Worm (Caenorhabditis elegans) whole organism, L2 larva: Measurements from ENCODE around the gene Y81B9A.4.

Source experiments
- C34F6.9 ChIP-seq: fragments of 150-350 bp; optimal IDR thresholded peaks from 2 replicates; lab custom pipeline; 2014; ENCODE audit warnings: missing biosample characterization, missing genetic modification characterization
- F13H6.1 ChIP-seq: sonication (generic microtip); optimal IDR thresholded peaks from 2 replicates; lab custom pipeline; 2016; ENCODE audit warnings: missing genetic modification characterization, missing compliant biosample characterization
- R02D3.7 ChIP-seq: fragments of 150-350 bp; optimal IDR thresholded peaks from 2 replicates; lab custom pipeline; 2014; ENCODE audit warnings: missing biosample characterization, missing genetic modification characterization
- Y55F3AM.14 ChIP-seq: fragments of 200-800 bp; sonication (Bioruptor generic); optimal IDR thresholded peaks from 2 replicates; lab custom pipeline; 2018; ENCODE audit warnings: mild to moderate bottlenecking, missing genetic modification characterization, missing compliant biosample characterization
- ZK546.5 ChIP-seq: sonication (generic microtip); optimal IDR thresholded peaks from 2 replicates; lab custom pipeline; 2017; ENCODE audit warnings: missing biosample characterization, missing genetic modification characterization
- ama-1 ChIP-seq: fragments of 150-350 bp; optimal IDR thresholded peaks from 2 replicates; lab custom pipeline; 2018; ENCODE audit warnings: inconsistent platforms
- blmp-1 ChIP-seq: sonication (generic microtip); optimal IDR thresholded peaks from 2 replicates; lab custom pipeline; 2017; ENCODE audit warnings: missing genetic modification characterization, mild to moderate bottlenecking, missing compliant biosample characterization, antibody characterized with exemption, moderate library complexity; ENCODE audit not compliant: insufficient read depth
- ceh-16 ChIP-seq: fragments of 150-350 bp; optimal IDR thresholded peaks from 2 replicates; lab custom pipeline; 2014; ENCODE audit warnings: missing biosample characterization, missing genetic modification characterization
- ceh-82 ChIP-seq: fragments of 150-350 bp; optimal IDR thresholded peaks from 2 replicates; lab custom pipeline; 2014; ENCODE audit warnings: missing biosample characterization, missing genetic modification characterization
- crh-2 ChIP-seq: sonication (generic microtip); optimal IDR thresholded peaks from 2 replicates; lab custom pipeline; 2017; ENCODE audit warnings: missing biosample characterization, missing genetic modification characterization
- dmd-4 ChIP-seq: sonication (generic microtip); optimal IDR thresholded peaks from 2 replicates; lab custom pipeline; 2017; ENCODE audit warnings: missing biosample characterization, missing genetic modification characterization
- elt-1 ChIP-seq: fragments of 150-350 bp; optimal IDR thresholded peaks from 2 replicates; lab custom pipeline; 2014; ENCODE audit warnings: missing biosample characterization, missing genetic modification characterization
- elt-3 ChIP-seq: sonication (generic microtip); optimal IDR thresholded peaks from 2 replicates; lab custom pipeline; 2017; ENCODE audit warnings: missing biosample characterization, missing genetic modification characterization
- gmeb-1 ChIP-seq: fragments of 150-350 bp; optimal IDR thresholded peaks from 2 replicates; lab custom pipeline; 2014; ENCODE audit warnings: missing biosample characterization, missing genetic modification characterization
- lsy-2 ChIP-seq, 2 experiments: fragments of 150-350 bp in 1 of 2; sonication (generic microtip) in 1 of 2; optimal IDR thresholded peaks; 2 replicates each; lab custom pipeline; 2014 to 2017; ENCODE audit warnings: missing biosample characterization in 2 of 2, missing genetic modification characterization in 2 of 2
- mab-5 ChIP-seq: fragments of 150-350 bp; optimal IDR thresholded peaks from 2 replicates; lab custom pipeline; 2014; ENCODE audit warnings: missing biosample characterization, missing genetic modification characterization
- mdl-1 ChIP-seq, 2 experiments: fragments of 150-350 bp in 1 of 2; sonication (generic microtip) in 1 of 2; optimal IDR thresholded peaks; 2 replicates each; lab custom pipeline; 2017; ENCODE audit warnings: missing biosample characterization in 2 of 2, missing genetic modification characterization in 2 of 2
- nhr-10 ChIP-seq: sonication (generic microtip); optimal IDR thresholded peaks from 2 replicates; lab custom pipeline; 2017; ENCODE audit warnings: missing biosample characterization, missing genetic modification characterization
- nhr-11 ChIP-seq: fragments of 150-350 bp; optimal IDR thresholded peaks from 2 replicates; lab custom pipeline; 2014; ENCODE audit warnings: missing biosample characterization, missing genetic modification characterization
- nhr-129 ChIP-seq: fragments of 150-350 bp; optimal IDR thresholded peaks from 2 replicates; lab custom pipeline; 2014; ENCODE audit warnings: missing biosample characterization, missing genetic modification characterization
- nhr-23 ChIP-seq: fragments of 150-350 bp; optimal IDR thresholded peaks from 2 replicates; lab custom pipeline; 2014; ENCODE audit warnings: missing biosample characterization, missing genetic modification reagents, missing genetic modification characterization
- nhr-237 ChIP-seq: fragments of 150-350 bp; optimal IDR thresholded peaks from 2 replicates; lab custom pipeline; 2014; ENCODE audit warnings: missing biosample characterization, missing genetic modification characterization
- nhr-6 ChIP-seq: fragments of 150-350 bp; optimal IDR thresholded peaks from 2 replicates; lab custom pipeline; 2014; ENCODE audit warnings: missing biosample characterization, missing genetic modification characterization
- nhr-77 ChIP-seq: fragments of 150-350 bp; optimal IDR thresholded peaks from 2 replicates; lab custom pipeline; 2014; ENCODE audit warnings: missing biosample characterization, missing genetic modification characterization
- sem-4 ChIP-seq: fragments of 150-350 bp; optimal IDR thresholded peaks from 2 replicates; lab custom pipeline; 2014; ENCODE audit warnings: missing biosample characterization, missing genetic modification reagents, missing genetic modification characterization
- skn-1 ChIP-seq: sonication (generic microtip); optimal IDR thresholded peaks from 2 replicates; lab custom pipeline; 2017; ENCODE audit warnings: missing biosample characterization, missing genetic modification characterization
- sma-3 ChIP-seq: sonication (generic microtip); optimal IDR thresholded peaks from 2 replicates; lab custom pipeline; 2016; ENCODE audit warnings: missing genetic modification reagents, missing genetic modification characterization, missing compliant biosample characterization
- sma-9 ChIP-seq, 2 experiments: fragments of 150-350 bp in 1 of 2; sonication (generic microtip) in 1 of 2; optimal IDR thresholded peaks; 2 replicates each; lab custom pipeline; 2014 to 2016; ENCODE audit warnings: missing genetic modification characterization in 2 of 2, mild to moderate bottlenecking in 1 of 2, missing biosample characterization in 1 of 2, missing compliant biosample characterization in 1 of 2, missing genetic modification reagents in 1 of 2, moderate library complexity in 1 of 2
- unc-39 ChIP-seq: fragments of 150-350 bp; optimal IDR thresholded peaks from 2 replicates; lab custom pipeline; 2014; ENCODE audit warnings: missing biosample characterization, missing genetic modification characterization
- unc-62 ChIP-seq: fragments of 150-350 bp; optimal IDR thresholded peaks from 2 replicates; lab custom pipeline; 2014; ENCODE audit warnings: missing biosample characterization, missing genetic modification reagents, missing genetic modification characterization
- zag-1 ChIP-seq: fragments of 150-350 bp; optimal IDR thresholded peaks from 2 replicates; lab custom pipeline; 2014; ENCODE audit warnings: missing biosample characterization, missing genetic modification characterization
- ztf-1 ChIP-seq: fragments of 200-800 bp; sonication (Bioruptor generic); conservative IDR thresholded peaks from 2 replicates; pipeline ENCODE4 v1.3.6; 2022; ENCODE audit warnings: missing genetic modification characterization, missing compliant biosample characterization
- ztf-11 ChIP-seq: sonication (generic microtip); optimal IDR thresholded peaks from 2 replicates; lab custom pipeline; 2017; ENCODE audit warnings: missing biosample characterization, missing genetic modification characterization
- ztf-4 ChIP-seq: fragments of 150-350 bp; optimal IDR thresholded peaks from 2 replicates; lab custom pipeline; 2014; ENCODE audit warnings: missing biosample characterization, missing genetic modification characterization

The Y81B9A.4 gene

DNA sequence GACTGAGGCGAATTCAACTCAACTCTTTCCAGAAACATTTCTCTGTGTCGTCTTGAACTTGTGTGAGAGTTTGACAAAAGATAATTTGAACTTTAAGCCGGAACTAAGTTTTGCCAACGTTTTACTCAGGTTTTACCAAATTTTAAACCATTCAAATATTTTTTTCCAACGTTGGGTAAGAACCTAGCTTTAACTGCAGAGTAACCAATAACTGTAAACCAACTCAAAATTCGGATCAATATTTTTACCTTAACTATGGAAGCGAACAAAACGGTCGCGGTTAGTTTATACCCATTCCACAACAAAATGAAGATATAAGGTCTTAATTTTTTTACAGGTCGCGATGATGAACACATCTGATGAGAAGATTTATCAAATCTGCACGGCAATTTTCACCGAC lies 8.0 kb downstream of the Y81B9A.4 start:
- TF ChIP-seq nhr-129 (tag; lab: Kevin White, UChicago): no peak

DNA sequence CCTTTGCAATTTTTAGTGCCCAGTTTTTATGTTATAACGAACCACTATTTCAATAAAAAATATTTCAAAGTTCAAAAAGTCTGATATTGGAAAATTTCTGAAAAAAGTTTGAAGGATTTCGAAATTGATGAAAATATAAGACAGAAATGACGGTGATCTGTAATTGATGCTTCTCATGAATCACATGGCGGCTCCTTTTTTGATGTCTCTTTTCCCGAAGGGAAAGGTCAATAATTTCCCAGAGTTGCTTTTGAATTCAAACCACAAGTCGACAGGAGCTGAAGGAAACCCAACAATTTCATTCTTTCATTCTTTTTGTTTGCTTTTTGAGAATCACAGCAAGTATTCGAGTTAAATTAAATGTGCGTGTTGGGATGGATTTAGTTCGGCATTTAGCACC lies 8.4 kb downstream of the Y81B9A.4 start, which contains the start of gene B0563.18:
Gene B0563.18 (plus strand): TSS at position 301 of the 400 bp plus-strand sequence.
- no peak for TF ChIP-seq elt-3
- TF ChIP-seq, all 48 proteins: peak for 0

DNA sequence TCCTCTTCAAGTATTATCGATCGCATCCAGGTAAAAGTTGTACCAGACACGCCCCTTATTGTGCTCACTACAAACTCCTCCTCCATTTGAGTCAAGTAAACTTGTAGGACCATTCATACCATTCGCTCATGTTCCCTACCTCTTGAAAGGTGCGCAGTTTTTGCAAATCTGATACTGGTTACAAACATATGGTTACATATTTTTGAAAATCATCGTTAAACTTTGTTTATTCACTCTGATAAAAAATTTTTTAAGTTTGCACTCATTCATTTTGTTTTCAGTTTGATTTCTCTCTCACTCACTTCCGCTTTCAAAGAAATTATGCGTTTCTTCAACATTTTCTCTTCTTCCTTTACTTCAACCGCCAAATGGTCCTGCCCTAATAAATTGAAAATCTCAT lies 9.5 kb downstream of the Y81B9A.4 start, which contains the start of gene B0563.1:
Gene B0563.1 (plus strand): TSS at position 301 of the 400 bp plus-strand sequence.
- TF ChIP-seq gmeb-1 (tag; lab: Kevin White, UChicago) (no peak), ceh-82 (no peak), ztf-4 (no peak), ztf-11 (tag; lab: Kevin White, UChicago) (no peak), nhr-6 (tag; lab: Kevin White, UChicago) (no peak), elt-1 (tag; lab: Kevin White, UChicago) (no peak), zag-1 (tag; lab: Kevin White, UChicago) (no peak)

DNA sequence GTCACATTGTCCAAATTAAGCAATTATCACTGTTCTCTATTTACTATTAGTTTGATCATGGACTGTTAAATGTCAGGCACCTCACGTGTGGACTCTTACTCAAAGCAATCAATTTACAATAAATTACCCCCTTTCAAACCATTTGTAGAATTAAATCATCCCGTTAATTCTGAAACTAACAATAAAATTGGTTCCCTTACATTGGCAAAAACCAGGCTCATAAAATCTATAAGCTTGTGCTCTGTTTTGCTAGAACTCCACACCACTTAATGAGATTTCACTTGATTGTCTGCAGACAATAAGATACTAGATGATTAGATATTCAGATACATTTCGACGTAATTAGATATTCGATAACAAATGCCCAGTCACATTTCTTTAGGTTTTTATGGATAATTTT lies 10.7 kb downstream of the Y81B9A.4 start:
- no peak for TF ChIP-seq blmp-1
- TF ChIP-seq sma-3 (GFP tag; lab: Kevin White, UChicago): no peak
- no peak for TF ChIP-seq ama-1 (lab: Kevin White, UChicago)
- no peak for TF ChIP-seq unc-62 (GFP tag; lab: Kevin White, UChicago)
- no peak for TF ChIP-seq ceh-16
- TF ChIP-seq sem-4 (tag; lab: Kevin White, UChicago): no peak
- no peak for TF ChIP-seq mab-5 (tag; lab: Kevin White, UChicago)
- no peak for TF ChIP-seq nhr-23 (tag; lab: Kevin White, UChicago)
- no peak for TF ChIP-seq gmeb-1 (tag; lab: Kevin White, UChicago)
- TF ChIP-seq ztf-4: no peak

DNA sequence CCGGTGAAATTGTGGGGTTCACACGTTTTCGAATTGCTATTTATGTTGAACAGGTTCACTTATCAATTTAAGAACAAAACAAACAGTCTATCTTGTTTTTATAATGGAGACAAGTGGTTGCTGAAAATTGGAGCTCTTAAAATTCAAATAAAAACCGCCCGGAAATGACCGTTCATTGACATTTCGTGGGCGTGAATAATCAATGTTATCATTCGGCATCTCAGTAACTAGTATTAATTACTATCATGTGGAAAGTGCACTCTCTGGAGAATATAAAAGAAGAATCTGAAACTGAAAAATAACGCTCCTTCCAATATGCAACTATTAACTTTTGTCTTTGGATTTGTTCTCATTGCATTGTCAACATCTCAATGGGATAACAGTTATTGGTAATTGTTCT lies 12.5 kb downstream of the Y81B9A.4 start, which contains the start of gene B0563.9:
Gene B0563.9 (plus strand): TSS at position 301 of the 400 bp plus-strand sequence.
- no peak for TF ChIP-seq unc-62 (GFP tag; lab: Kevin White, UChicago)
- TF ChIP-seq mab-5 (tag; lab: Kevin White, UChicago): no peak
- no peak for TF ChIP-seq ZK546.5 (tag; lab: Kevin White, UChicago)
- TF ChIP-seq nhr-6 (tag; lab: Kevin White, UChicago): no peak
- no peak for TF ChIP-seq F13H6.1 (tag; lab: Kevin White, UChicago)
- TF ChIP-seq elt-3: no peak
- no peak for TF ChIP-seq crh-2 (tag; lab: Kevin White, UChicago)
- TF ChIP-seq Y55F3AM.14 (GFP tag; lab: Kevin White, UChicago): no peak
- no peak for TF ChIP-seq gmeb-1 (tag; lab: Kevin White, UChicago)
- no peak for TF ChIP-seq lsy-2 (tag; optimal IDR thresholded peaks at IDR 0.05; lab: Kevin White, UChicago)
- no peak for TF ChIP-seq nhr-77
- TF ChIP-seq nhr-23 (tag; lab: Kevin White, UChicago): no peak
- no peak for TF ChIP-seq unc-39 (tag; lab: Kevin White, UChicago)
- TF ChIP-seq dmd-4 (tag; lab: Kevin White, UChicago): no peak
- no peak for TF ChIP-seq ztf-1 (GFP tag; lab: Robert Waterston, UW)
- no peak for TF ChIP-seq nhr-129 (tag; lab: Kevin White, UChicago)

DNA sequence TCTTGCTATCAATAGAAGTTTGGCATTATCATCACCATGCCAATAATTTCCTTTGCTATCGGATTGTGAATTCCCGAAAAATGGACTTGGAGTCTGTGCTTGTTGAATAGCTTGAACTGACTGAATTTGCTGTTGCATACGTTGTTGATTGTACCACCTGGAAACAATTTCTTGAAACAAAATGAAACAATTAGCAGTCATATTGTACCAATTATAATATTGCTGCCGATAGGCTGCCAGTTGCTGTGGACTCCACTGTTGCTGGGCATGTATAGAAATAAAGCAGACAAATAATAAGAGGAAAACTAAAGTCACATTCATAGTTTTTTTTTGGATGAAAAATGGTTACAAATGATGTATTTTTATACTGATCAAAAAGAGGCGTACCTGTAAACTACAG lies 13.8 kb downstream of the Y81B9A.4 start, which contains the start of gene B0563.10:
Gene B0563.10 (minus strand): TSS at position 325 of the 400 bp plus-strand sequence.
- TF ChIP-seq ztf-1 (GFP tag; lab: Robert Waterston, UW): no peak
- no peak for TF ChIP-seq gmeb-1 (tag; lab: Kevin White, UChicago)
- no peak for TF ChIP-seq ceh-82
- no peak for TF ChIP-seq nhr-11
- no peak for TF ChIP-seq nhr-10 (tag; lab: Kevin White, UChicago)
- TF ChIP-seq skn-1 (tag; lab: Kevin White, UChicago): no peak

DNA sequence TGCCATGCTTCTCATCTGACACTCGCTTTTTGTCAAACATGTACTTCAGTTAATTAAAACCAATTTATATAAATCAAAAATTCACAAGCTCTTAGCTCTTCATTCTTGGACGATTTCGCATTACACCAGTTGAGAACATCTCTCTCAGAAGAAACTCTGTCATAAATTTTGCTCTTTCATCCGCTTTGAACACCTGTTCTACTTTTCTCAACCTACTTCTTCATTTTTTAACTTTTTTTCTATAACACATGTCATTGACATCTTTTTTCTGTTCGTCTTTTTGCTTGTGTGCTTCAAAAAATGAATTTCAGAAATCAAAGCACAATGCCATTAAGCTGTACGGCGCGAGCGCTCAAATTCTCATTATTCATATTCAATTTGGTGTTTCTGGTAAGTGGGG lies 17.9 kb downstream of the Y81B9A.4 start, which contains the start of gene tsp-11:
Gene tsp-11 (plus strand): TSS at position 301 of the 400 bp plus-strand sequence.
- TF ChIP-seq sma-3 (GFP tag; lab: Kevin White, UChicago) (no peak), R02D3.7 (no peak), nhr-237 (tag; lab: Kevin White, UChicago) (no peak), elt-1 (tag; lab: Kevin White, UChicago) (no peak), F13H6.1 (tag; lab: Kevin White, UChicago) (no peak), gmeb-1 (tag; lab: Kevin White, UChicago) (no peak), mdl-1 (tag; optimal IDR thresholded peaks at IDR 0.05; lab: Kevin White, UChicago) (no peak), C34F6.9 (tag; lab: Kevin White, UChicago) (no peak), sma-9 (GFP tag; optimal IDR thresholded peaks at IDR 0.05; lab: Kevin White, UChicago) (no peak), sma-9 (tag; optimal IDR thresholded peaks at IDR 0.05; lab: Kevin White, UChicago) (no peak)
